Worm (Caenorhabditis elegans) whole organism, late embryonic: Measurements from ENCODE around the gene Y57G11C.46.
"Not testable (repeated sequence)": the region's sequence is repeated elsewhere in the genome, so short reads cannot be mapped to it uniquely, and the experiment has no call there.

Experiments
- K02D7.2 ChIP-seq: sonication (generic microtip); optimal IDR thresholded peaks from 2 replicates; lab custom pipeline; 2017; ENCODE audit warnings: mild to moderate bottlenecking, missing genetic modification characterization, missing compliant biosample characterization
- K09A11.1 ChIP-seq: sonication (generic microtip); optimal IDR thresholded peaks from 2 replicates; lab custom pipeline; 2017; ENCODE audit warnings: antibody characterized with exemption, mild to moderate bottlenecking, missing genetic modification characterization, missing compliant biosample characterization; ENCODE audit not compliant: insufficient read depth
- T23F11.4 ChIP-seq: fragments of 200-800 bp; sonication (Bioruptor generic); optimal IDR thresholded peaks from 2 replicates; lab custom pipeline; 2018; ENCODE audit warnings: mild to moderate bottlenecking, missing genetic modification characterization, missing compliant biosample characterization
- Y22D7AL.16 ChIP-seq: sonication (generic microtip); optimal IDR thresholded peaks from 2 replicates; lab custom pipeline; 2016; ENCODE audit warnings: missing genetic modification characterization, missing compliant biosample characterization
- ama-1 ChIP-seq: fragments of 150-350 bp; optimal IDR thresholded peaks from 2 replicates; lab custom pipeline; 2014
- ceh-14 ChIP-seq: sonication (generic microtip); optimal IDR thresholded peaks from 2 replicates; lab custom pipeline; 2016; ENCODE audit warnings: missing genotype, missing genetic modification characterization, missing compliant biosample characterization
- ceh-19 ChIP-seq: fragments of 200-800 bp; sonication (Bioruptor generic); optimal IDR thresholded peaks from 2 replicates; lab custom pipeline; 2018; ENCODE audit warnings: mild to moderate bottlenecking, missing genetic modification characterization, missing compliant biosample characterization
- ceh-30 ChIP-seq: fragments of 150-350 bp; optimal IDR thresholded peaks from 2 replicates; lab custom pipeline; 2014; ENCODE audit warnings: missing biosample characterization, missing genetic modification characterization
- ceh-31 ChIP-seq: sonication (generic microtip); optimal IDR thresholded peaks from 2 replicates; lab custom pipeline; 2016; ENCODE audit warnings: missing genetic modification characterization, missing compliant biosample characterization
- ceh-45 ChIP-seq: fragments of 200-800 bp; sonication (Bioruptor generic); IDR thresholded peaks from 2 replicates; pipeline ENCODE4 v1.3.6; 2022; ENCODE audit warnings: missing genetic modification reagents, missing genetic modification characterization, missing compliant biosample characterization
- ceh-9 ChIP-seq: sonication (generic microtip); optimal IDR thresholded peaks from 2 replicates; lab custom pipeline; 2016; ENCODE audit warnings: mild to moderate bottlenecking, missing genetic modification characterization, inconsistent platforms, missing compliant biosample characterization
- dmd-4 ChIP-seq: sonication (generic microtip); optimal IDR thresholded peaks from 2 replicates; lab custom pipeline; 2016; ENCODE audit warnings: borderline replicate concordance, missing genetic modification characterization, missing compliant biosample characterization
- ets-4 ChIP-seq: sonication (generic microtip); optimal IDR thresholded peaks from 2 replicates; lab custom pipeline; 2016; ENCODE audit warnings: missing genetic modification characterization, missing compliant biosample characterization
- fax-1 ChIP-seq: sonication (generic microtip); optimal IDR thresholded peaks from 2 replicates; lab custom pipeline; 2016; ENCODE audit warnings: missing genotype, missing genetic modification characterization, missing compliant biosample characterization
- fkh-6 ChIP-seq: sonication (generic microtip); optimal IDR thresholded peaks from 2 replicates; lab custom pipeline; 2016; ENCODE audit warnings: missing genetic modification characterization, missing compliant biosample characterization
- gmeb-2 ChIP-seq: sonication (generic microtip); optimal IDR thresholded peaks from 2 replicates; lab custom pipeline; 2016; ENCODE audit warnings: missing genetic modification characterization, inconsistent platforms, missing compliant biosample characterization
- hlh-13 ChIP-seq: fragments of 200-800 bp; sonication (Bioruptor generic); optimal IDR thresholded peaks from 2 replicates; lab custom pipeline; 2018; ENCODE audit warnings: mild to moderate bottlenecking, missing genetic modification characterization, missing compliant biosample characterization
- hlh-15 ChIP-seq: sonication (generic microtip); optimal IDR thresholded peaks from 2 replicates; lab custom pipeline; 2016; ENCODE audit warnings: missing genetic modification characterization, missing compliant biosample characterization
- hlh-8 ChIP-seq: sonication (generic microtip); optimal IDR thresholded peaks from 2 replicates; lab custom pipeline; 2016; ENCODE audit warnings: missing genotype, missing genetic modification characterization, missing compliant biosample characterization
- madf-2 ChIP-seq: sonication (generic microtip); optimal IDR thresholded peaks from 2 replicates; lab custom pipeline; 2017; ENCODE audit warnings: missing genetic modification characterization, missing compliant biosample characterization
- mec-3 ChIP-seq: sonication (generic microtip); optimal IDR thresholded peaks from 2 replicates; lab custom pipeline; 2016; ENCODE audit warnings: borderline replicate concordance, missing genetic modification characterization, missing compliant biosample characterization
- npax-4 ChIP-seq: sonication (generic microtip); optimal IDR thresholded peaks from 2 replicates; lab custom pipeline; 2016; ENCODE audit warnings: missing genetic modification characterization, missing compliant biosample characterization
- pax-1 ChIP-seq: fragments of 150-350 bp; optimal IDR thresholded peaks from 2 replicates; lab custom pipeline; 2014; ENCODE audit warnings: missing biosample characterization, missing genetic modification characterization
- sox-4 ChIP-seq: sonication (generic microtip); optimal IDR thresholded peaks from 2 replicates; lab custom pipeline; 2017; ENCODE audit warnings: mild to moderate bottlenecking, missing genetic modification characterization, inconsistent platforms, missing compliant biosample characterization
- syd-9 ChIP-seq: sonication (generic microtip); optimal IDR thresholded peaks from 2 replicates; lab custom pipeline; 2016; ENCODE audit warnings: mild to moderate bottlenecking, missing genetic modification characterization, moderate library complexity, missing compliant biosample characterization
- tbx-2 ChIP-seq: sonication (generic microtip); optimal IDR thresholded peaks from 2 replicates; lab custom pipeline; 2016; ENCODE audit warnings: missing genetic modification characterization, missing compliant biosample characterization
- ttx-3 ChIP-seq: sonication (generic microtip); optimal IDR thresholded peaks from 2 replicates; lab custom pipeline; 2016; ENCODE audit warnings: missing genetic modification reagents, missing genetic modification characterization, missing compliant biosample characterization
- unc-3 ChIP-seq, 2 experiments: fragments of 200-800 bp in 1 of 2; sonication (Bioruptor generic) in 1 of 2; sonication (generic microtip) in 1 of 2; conservative IDR thresholded peaks in 1 of 2; optimal IDR thresholded peaks in 1 of 2; 2 replicates each; pipeline versions ENCODE4 v1.3.6 to Lab custom; 2016 to 2022; ENCODE audit warnings: missing compliant biosample characterization in 2 of 2, missing genetic modification characterization in 2 of 2, missing genetic modification reagents in 1 of 2
- unc-42 ChIP-seq: sonication (generic microtip); optimal IDR thresholded peaks from 2 replicates; lab custom pipeline; 2016; ENCODE audit warnings: missing genotype, missing genetic modification characterization, missing compliant biosample characterization
- unc-55 ChIP-seq: sonication (generic microtip); optimal IDR thresholded peaks from 2 replicates; lab custom pipeline; 2017; ENCODE audit warnings: missing biosample characterization, missing genetic modification reagents, missing genetic modification characterization
- zip-5 ChIP-seq: sonication (generic microtip); optimal IDR thresholded peaks from 2 replicates; lab custom pipeline; 2016; ENCODE audit warnings: missing genetic modification characterization, missing compliant biosample characterization

The Y57G11C.46 gene

ce11 chrIV:14784481-14784880, 31.7 kb downstream of the Y57G11C.46 start, which contains the start of gene nlp-56:
Gene nlp-56, minus strand, starts transcription at chrIV:14784737.
- TF ChIP-seq unc-55 (GFP tag; lab: Kevin White, UChicago), result no peak
- no peak for TF ChIP-seq gmeb-2 (tag; lab: Kevin White, UChicago)
- TF ChIP-seq ceh-45, result no peak
- TF ChIP-seq pax-1, result no peak
- no peak for TF ChIP-seq ceh-14 (tag; lab: Kevin White, UChicago)
- no peak for TF ChIP-seq K02D7.2 (tag; lab: Kevin White, UChicago)
- no peak for TF ChIP-seq tbx-2 (tag; lab: Kevin White, UChicago)
- TF ChIP-seq syd-9, result no peak
- no peak for TF ChIP-seq fkh-6 (tag; lab: Kevin White, UChicago)

- TF ChIP-seq unc-42 (tag; lab: Kevin White, UChicago) (no peak), fax-1 (tag; lab: Kevin White, UChicago) (no peak), ceh-31 (tag; lab: Kevin White, UChicago) (no peak), ceh-30 (no peak)
Observed at ce11 chrIV:14782211-14782610, 34.0 kb downstream of the Y57G11C.46 start, which contains the start of gene Y57G11C.1130. Gene Y57G11C.1130, plus strand, starts transcription at chrIV:14782511.

ce11 chrIV:14781537-14781936, 34.7 kb downstream of the Y57G11C.46 start, which contains the start of gene Y57G11C.8:
Gene Y57G11C.8, plus strand, starts transcription at chrIV:14781837.
- TF ChIP-seq dmd-4 (tag; lab: Kevin White, UChicago) (no peak), T23F11.4 (GFP tag; lab: Kevin White, UChicago) (no peak), ceh-9 (no peak), ets-4 (tag; lab: Kevin White, UChicago) (no peak), hlh-13 (no peak), pax-1 (no peak), ttx-3 (tag; lab: Kevin White, UChicago) (no peak), unc-3 (GFP tag; conservative IDR thresholded peaks at IDR 0.05; lab: Robert Waterston, UW) (no peak), unc-3 (tag; optimal IDR thresholded peaks at IDR 0.05; lab: Kevin White, UChicago) (no peak), npax-4 (no peak)

- TF ChIP-seq mec-3 (tag; lab: Kevin White, UChicago); ceh-19 (GFP tag; lab: Kevin White, UChicago); ttx-3 (tag; lab: Kevin White, UChicago): not testable (repeated sequence)
Observed at ce11 chrIV:14774454-14774853, 41.7 kb downstream of the Y57G11C.46 start, which contains the start of gene Y57G11C.51. Gene Y57G11C.51, minus strand, starts transcription at chrIV:14774554.

- TF ChIP-seq madf-2 (tag; lab: Kevin White, UChicago), result no peak
- TF ChIP-seq zip-5 (tag; lab: Kevin White, UChicago), result no peak
- no peak for TF ChIP-seq Y22D7AL.16 (tag; lab: Kevin White, UChicago)
- TF ChIP-seq mec-3 (tag; lab: Kevin White, UChicago), result no peak
- no peak for TF ChIP-seq ama-1 (lab: Kevin White, UChicago)
- no peak for TF ChIP-seq hlh-8 (tag; lab: Kevin White, UChicago)
- no peak for TF ChIP-seq sox-4 (tag; lab: Kevin White, UChicago)
- no peak for TF ChIP-seq unc-42 (tag; lab: Kevin White, UChicago)
- no peak for TF ChIP-seq K09A11.1 (tag; lab: Kevin White, UChicago)
- TF ChIP-seq ttx-3 (tag; lab: Kevin White, UChicago), result no peak
- TF ChIP-seq hlh-15 (tag; lab: Kevin White, UChicago), result no peak
Observed at ce11 chrIV:14773280-14774071, 42.7 kb downstream of the Y57G11C.46 start, which contains the start of gene Y57G11C.36. Gene Y57G11C.36, minus strand, starts transcription at chrIV:14773781.
